Fruit fly (Drosophila melanogaster): ENCODE measurements around the gene tfc.

tfc gene

dm6 chr3L:1313039-1313766 lies 57.0 kb downstream of the tfc start, which contains the start of the genes sturkopf and Herc4 (continued):
- TF ChIP-seq hb (GFP tag; IDR thresholded peaks at IDR 0.05; ENCODE audit: partially characterized antibody) = no peak
- TF ChIP-seq CG7786 (GFP tag; optimal IDR thresholded peaks at IDR 0.05) = peak; percentile 68
- no peak for TF ChIP-seq CG31224 (GFP tag; IDR thresholded peaks at IDR 0.05)
- TF ChIP-seq jigr1 (GFP tag; IDR thresholded peaks at IDR 0.05) = peak; percentile 34; the same call in 1 of the 3 replicates
- TF ChIP-seq CG5180 (GFP tag; optimal IDR thresholded peaks at IDR 0.05) = no peak
- peak; percentile 50; the same call in 1 of the 3 replicates for TF ChIP-seq Dbx (GFP tag; IDR thresholded peaks at IDR 0.05)
- TF ChIP-seq CG16863 (GFP tag; optimal IDR thresholded peaks at IDR 0.05) = peak; percentile 73
- TF ChIP-seq kay (GFP tag; optimal IDR thresholded peaks at IDR 0.05) = peak; percentile 77
- no peak for TF ChIP-seq CG4282 (GFP tag; optimal IDR thresholded peaks at IDR 0.05)
- 0 out of 2 replicates have a peak, but pooled peaks have one; percentile 16 for TF ChIP-seq ssp (GFP tag; IDR thresholded peaks at IDR 0.05)
- no peak for TF ChIP-seq abd-A (tag; optimal IDR thresholded peaks at IDR 0.05)
- no peak for TF ChIP-seq CG10274 (GFP tag; optimal IDR thresholded peaks at IDR 0.05)
- no peak for TF ChIP-seq pan (optimal IDR thresholded peaks at IDR 0.05)
- peak in 1 of 2 experiments; percentile 53 for TF ChIP-seq pan (GFP tag; optimal IDR thresholded peaks at IDR 0.05 in 1 of 2, IDR thresholded peaks at IDR 0.05 in 1 of 2)
- TF ChIP-seq CG1792 (GFP tag; optimal IDR thresholded peaks at IDR 0.05) = peak; percentile 16
- peak; percentile 89 for TF ChIP-seq pho (GFP tag; optimal IDR thresholded peaks at IDR 0.05)
- TF ChIP-seq rib (GFP tag; IDR thresholded peaks at IDR 0.05) = peak; percentile 21; the same call in 1 of the 2 replicates
- no peak for TF ChIP-seq fd64A (GFP tag; optimal IDR thresholded peaks at IDR 0.05)
- TF ChIP-seq CG1602 (GFP tag; optimal IDR thresholded peaks at IDR 0.05) = peak; percentile 62
- TF ChIP-seq inv (GFP tag; IDR thresholded peaks at IDR 0.05; ENCODE audit: partially characterized antibody) = no peak
- peak; percentile 62 for TF ChIP-seq CG3847 (GFP tag; IDR thresholded peaks at IDR 0.05)
- TF ChIP-seq CG6654 (GFP tag; optimal IDR thresholded peaks at IDR 0.05) = no peak
- TF ChIP-seq CG2875 (GFP tag; optimal IDR thresholded peaks at IDR 0.05) = no peak
- peak; percentile 89 for TF ChIP-seq Side (GFP tag; optimal IDR thresholded peaks at IDR 0.05)
- TF ChIP-seq Hr51 (GFP tag; optimal IDR thresholded peaks at IDR 0.05) = peak; percentile 51 to 71
- peak; percentile 27 for TF ChIP-seq pb (GFP tag; optimal IDR thresholded peaks at IDR 0.05)
- no peak for TF ChIP-seq CG8281 (tag; optimal IDR thresholded peaks at IDR 0.05)
- TF ChIP-seq Camta (GFP tag; optimal IDR thresholded peaks at IDR 0.05) = peak; percentile 91
- no peak for TF ChIP-seq corto (GFP tag; optimal IDR thresholded peaks at IDR 0.05)
- TF ChIP-seq CG6689 (GFP tag; IDR thresholded peaks at IDR 0.05) = peak; percentile 64
- no peak for TF ChIP-seq CG10321 (GFP tag; IDR thresholded peaks at IDR 0.05)
- peak; percentile 50 for TF ChIP-seq CG14441 (GFP tag; IDR thresholded peaks at IDR 0.05)
- TF ChIP-seq YL-1 (GFP tag; optimal IDR thresholded peaks at IDR 0.05) = peak; percentile 55
- no peak for TF ChIP-seq CG43689 (GFP tag; IDR thresholded peaks at IDR 0.05)
- no peak for TF ChIP-seq Jarid2 (GFP tag; optimal IDR thresholded peaks at IDR 0.05)
- peak; percentile 94 for TF ChIP-seq CG30403 (GFP tag; optimal IDR thresholded peaks at IDR 0.05)
- TF ChIP-seq dati (GFP tag; IDR thresholded peaks at IDR 0.05) = no peak
- no peak for TF ChIP-seq CG32767 (GFP tag; IDR thresholded peaks at IDR 0.05)
- peak; percentile 43 for TF ChIP-seq CG6765 (GFP tag; optimal IDR thresholded peaks at IDR 0.05)
- TF ChIP-seq CG4404 (GFP tag; IDR thresholded peaks at IDR 0.05) = no peak
- no peak for TF ChIP-seq Dip2 (GFP tag; IDR thresholded peaks at IDR 0.05)
- peak; percentile 94 for TF ChIP-seq Ets97D (GFP tag; optimal IDR thresholded peaks at IDR 0.05)
- TF ChIP-seq CG16813 (GFP tag; IDR thresholded peaks at IDR 0.05; ENCODE audit: partially characterized antibody) = no peak
- TF ChIP-seq Kr (GFP tag; optimal IDR thresholded peaks at IDR 0.05) = no peak
- TF ChIP-seq CG8944 (GFP tag; optimal IDR thresholded peaks at IDR 0.05) = peak; percentile 73
- TF ChIP-seq sisA (GFP tag; IDR thresholded peaks at IDR 0.05) = peak; percentile 76
- peak; percentile 51; the same call in 1 of the 2 replicates for TF ChIP-seq CG17328 (GFP tag; IDR thresholded peaks at IDR 0.05)
- peak; percentile 44 for TF ChIP-seq slou (GFP tag; optimal IDR thresholded peaks at IDR 0.05)
- TF ChIP-seq GATAe (GFP tag; conservative IDR thresholded peaks at IDR 0.05) = no peak
- peak; percentile 74 for TF ChIP-seq Dip3 (GFP tag; optimal IDR thresholded peaks at IDR 0.05)

Data from whole organism, embryonic.